Worm (Caenorhabditis elegans): ENCODE results near the gene H20J04.1.

H20J04.1 gene

DNA sequence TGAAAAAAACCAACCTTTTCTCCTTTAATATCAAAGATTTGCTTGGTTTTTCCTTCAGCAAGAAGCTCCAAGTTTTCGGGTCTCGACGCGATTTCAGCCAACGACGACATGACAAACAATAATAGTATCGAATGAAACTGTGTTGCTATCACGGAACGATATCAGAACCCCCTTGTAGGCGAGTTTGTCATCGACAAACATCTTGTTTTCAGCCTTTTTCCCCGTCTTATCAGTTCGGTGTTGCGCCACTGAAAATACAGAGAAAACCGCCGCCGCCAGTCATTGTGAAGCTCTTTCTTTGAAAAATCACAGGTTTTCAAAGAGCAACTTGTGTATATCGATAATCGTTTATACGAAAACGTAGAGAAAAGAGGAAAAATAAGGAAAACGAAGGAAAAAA is 17.0 kb downstream of the H20J04.1 start, which contains the start of gene paic-1 (continued):
- TF ChIP-seq egrh-3 (GFP tag; IDR thresholded peaks at IDR 0.05): no peak
- no peak for TF ChIP-seq ceh-91 (GFP tag; IDR thresholded peaks at IDR 0.05)
- peak in 1 of 3 experiments; percentile 37 for TF ChIP-seq lin-35 (GFP tag; optimal IDR thresholded peaks at IDR 0.05)
- TF ChIP-seq nhr-90 (tag; optimal IDR thresholded peaks at IDR 0.05): no peak
- no peak for TF ChIP-seq cebp-2 (GFP tag; IDR thresholded peaks at IDR 0.05)
- TF ChIP-seq attf-3 (GFP tag; conservative IDR thresholded peaks at IDR 0.05): no peak
- TF ChIP-seq sptf-2 (GFP tag; optimal IDR thresholded peaks at IDR 0.05): no peak
- TF ChIP-seq snpc-3.4 (tag; optimal IDR thresholded peaks at IDR 0.05): no peak
- no peak for TF ChIP-seq atf-7 (tag; optimal IDR thresholded peaks at IDR 0.05)
- TF ChIP-seq attf-6 (GFP tag; IDR thresholded peaks at IDR 0.05): no peak
- no peak for TF ChIP-seq chd-7 (tag; optimal IDR thresholded peaks at IDR 0.05)
- no peak for TF ChIP-seq tbp1 (GFP tag; optimal IDR thresholded peaks at IDR 0.05)
- peak; percentile 47 for TF ChIP-seq hrde-1 (tag; optimal IDR thresholded peaks at IDR 0.05; ENCODE audit: borderline replicate concordance)
- no peak for TF ChIP-seq fkh-3 (tag; optimal IDR thresholded peaks at IDR 0.05)
- no peak for TF ChIP-seq egl-44 (GFP tag; IDR thresholded peaks at IDR 0.05)
- no peak for TF ChIP-seq madf-8 (GFP tag; conservative IDR thresholded peaks at IDR 0.05)
- TF ChIP-seq athp-1 (tag; optimal IDR thresholded peaks at IDR 0.05): no peak
- TF ChIP-seq madf-3 (GFP tag; IDR thresholded peaks at IDR 0.05): 0 out of 2 replicates have a peak, but pooled peaks have one; percentile 11
- TF ChIP-seq xnd-1 (tag; optimal IDR thresholded peaks at IDR 0.05): peak; percentile 17
- TF ChIP-seq Y53F4B.3 (GFP tag; IDR thresholded peaks at IDR 0.05): no peak
- no peak for TF ChIP-seq ztf-6 (GFP tag; IDR thresholded peaks at IDR 0.05)
- TF ChIP-seq nfya-2 (GFP tag; IDR thresholded peaks at IDR 0.05): no peak
- TF ChIP-seq K11D2.4 (GFP tag; IDR thresholded peaks at IDR 0.05): no peak
- TF ChIP-seq bed-2 (GFP tag; IDR thresholded peaks at IDR 0.05): no peak
- no peak for TF ChIP-seq ztf-3 (GFP tag; optimal IDR thresholded peaks at IDR 0.05)
- TF ChIP-seq mcd-1 (GFP tag; IDR thresholded peaks at IDR 0.05): no peak
- TF ChIP-seq F10E7.11 (tag; optimal IDR thresholded peaks at IDR 0.05): no peak
- TF ChIP-seq ztf-22 (GFP tag; optimal IDR thresholded peaks at IDR 0.05): no peak
- TF ChIP-seq F57A8.1 (GFP tag; optimal IDR thresholded peaks at IDR 0.05): no peak
- no peak for TF ChIP-seq ekl-4 (GFP tag; IDR thresholded peaks at IDR 0.05)
- TF ChIP-seq die-1 (tag; optimal IDR thresholded peaks at IDR 0.05): no peak
- TF ChIP-seq C17E4.6 (GFP tag; IDR thresholded peaks at IDR 0.05): no peak
- TF ChIP-seq mes-4 (tag; optimal IDR thresholded peaks at IDR 0.05): no peak
- no peak for TF ChIP-seq ceh-27 (GFP tag; optimal IDR thresholded peaks at IDR 0.05)
- TF ChIP-seq F33H1.4 (GFP tag; IDR thresholded peaks at IDR 0.05): no peak
- TF ChIP-seq zfh-2 (GFP tag; conservative IDR thresholded peaks at IDR 0.05): no peak
- TF ChIP-seq nhr-27 (tag; optimal IDR thresholded peaks at IDR 0.05): no peak
- no peak for TF ChIP-seq ztf-18 (tag; optimal IDR thresholded peaks at IDR 0.05)
- TF ChIP-seq gei-17 (GFP tag; optimal IDR thresholded peaks at IDR 0.05): no peak
- no peak for TF ChIP-seq rcor-1 (GFP tag; IDR thresholded peaks at IDR 0.05)
- TF ChIP-seq sdz-38 (tag; optimal IDR thresholded peaks at IDR 0.05): no peak
- TF ChIP-seq hsf-1 (GFP tag; IDR thresholded peaks at IDR 0.05): no peak
- TF ChIP-seq tlf-1 (GFP tag; optimal IDR thresholded peaks at IDR 0.05): no peak
- peak; percentile 20 for TF ChIP-seq lin-54 (GFP tag; optimal IDR thresholded peaks at IDR 0.05)
- TF ChIP-seq F22D6.2 (tag; optimal IDR thresholded peaks at IDR 0.05): no peak
- TF ChIP-seq T26A5.8 (tag; optimal IDR thresholded peaks at IDR 0.05): no peak
- no peak for TF ChIP-seq hmg-1.2 (GFP tag; IDR thresholded peaks at IDR 0.05)
- TF ChIP-seq lsy-27 (tag; optimal IDR thresholded peaks at IDR 0.05; ENCODE audit: borderline replicate concordance, insufficient read depth): no peak
- no peak for TF ChIP-seq F49E8.2 (tag; optimal IDR thresholded peaks at IDR 0.05; ENCODE audit: insufficient read depth)

All from whole organism, young adult.